Worm (Caenorhabditis elegans): ENCODE data around the gene C13B9.2.
A peak's percentile ranks its signal among the peaks of the same experiment; 100 is the strongest.

The C13B9.2 gene

DNA sequence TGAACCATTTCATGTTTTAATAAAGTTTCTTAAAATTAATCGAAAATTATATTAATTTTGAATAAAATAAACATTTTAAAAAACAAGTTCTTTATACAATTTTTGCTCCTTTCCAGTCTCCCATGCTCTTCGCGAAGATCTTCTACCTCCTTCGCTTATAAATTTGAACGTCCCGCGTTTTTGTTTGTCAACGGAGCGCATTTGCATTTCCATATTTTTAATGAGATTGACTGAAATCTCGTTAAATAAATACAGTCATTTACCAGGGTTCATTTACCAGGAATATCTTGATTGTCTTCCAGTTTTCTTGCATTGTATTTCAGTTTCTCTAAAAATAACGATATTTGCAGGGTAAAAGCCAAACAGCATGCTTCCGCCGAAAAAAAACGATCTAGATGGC is 5.0 kb upstream of the C13B9.2 start, which contains the start of gene cmtr-2 (continued):
- TF ChIP-seq fos-1 (tag; optimal IDR thresholded peaks at IDR 0.05) (no peak), jun-1 (tag; optimal IDR thresholded peaks at IDR 0.05) (no peak), fkh-8 (tag; optimal IDR thresholded peaks at IDR 0.05) (no peak), zip-4 (GFP tag; optimal IDR thresholded peaks at IDR 0.05) (no peak), elt-3 (tag; optimal IDR thresholded peaks at IDR 0.05) (peak in 1 of 6 experiments; percentile 14), lir-3 (tag; optimal IDR thresholded peaks at IDR 0.05; ENCODE audit: poor library complexity) (no peak), C04F5.9 (tag; optimal IDR thresholded peaks at IDR 0.05) (no peak), swsn-7 (tag; optimal IDR thresholded peaks at IDR 0.05) (peak; percentile 40), xbp-1 (tag; optimal IDR thresholded peaks at IDR 0.05) (peak; percentile 39), elt-2 (tag; optimal IDR thresholded peaks at IDR 0.05) (no peak), ces-1 (GFP tag; optimal IDR thresholded peaks at IDR 0.05) (no peak), rnt-1 (tag; optimal IDR thresholded peaks at IDR 0.05) (peak; percentile 61), ztf-4 (tag; optimal IDR thresholded peaks at IDR 0.05) (no peak), efl-1 (optimal IDR thresholded peaks at IDR 0.05) (peak; percentile 95 to 98), efl-1 (GFP tag; optimal IDR thresholded peaks at IDR 0.05 in 1 of 2) (peak; percentile 96 to 100), nhr-237 (tag; optimal IDR thresholded peaks at IDR 0.05) (no peak), egl-27 (tag; optimal IDR thresholded peaks at IDR 0.05) (no peak), nhr-85 (tag) (no peak), F16B12.6 (tag; optimal IDR thresholded peaks at IDR 0.05) (peak; percentile 3), lin-15B (tag; optimal IDR thresholded peaks at IDR 0.05) (peak; percentile 40), nhr-47 (tag; optimal IDR thresholded peaks at IDR 0.05) (peak; percentile 63), Y116A8C.19 (tag; optimal IDR thresholded peaks at IDR 0.05; ENCODE audit: borderline replicate concordance) (no peak), nhr-90 (tag; optimal IDR thresholded peaks at IDR 0.05; ENCODE audit: poor library complexity) (peak; percentile 55), pag-3 (tag; optimal IDR thresholded peaks at IDR 0.05; ENCODE audit: borderline replicate concordance, insufficient read depth) (no peak), mep-1 (tag; optimal IDR thresholded peaks at IDR 0.05) (peak; percentile 66), irx-1 (tag; optimal IDR thresholded peaks at IDR 0.05) (peak; percentile 4), snu-23 (GFP tag; optimal IDR thresholded peaks at IDR 0.05) (peak; percentile 41), nhr-20 (tag; optimal IDR thresholded peaks at IDR 0.05) (peak; percentile 33), lin-35 (GFP tag; optimal IDR thresholded peaks at IDR 0.05) (peak; percentile 92 to 97), ceh-82 (tag; optimal IDR thresholded peaks at IDR 0.05) (peak; percentile 6 to 22 (median 16))

DNA sequence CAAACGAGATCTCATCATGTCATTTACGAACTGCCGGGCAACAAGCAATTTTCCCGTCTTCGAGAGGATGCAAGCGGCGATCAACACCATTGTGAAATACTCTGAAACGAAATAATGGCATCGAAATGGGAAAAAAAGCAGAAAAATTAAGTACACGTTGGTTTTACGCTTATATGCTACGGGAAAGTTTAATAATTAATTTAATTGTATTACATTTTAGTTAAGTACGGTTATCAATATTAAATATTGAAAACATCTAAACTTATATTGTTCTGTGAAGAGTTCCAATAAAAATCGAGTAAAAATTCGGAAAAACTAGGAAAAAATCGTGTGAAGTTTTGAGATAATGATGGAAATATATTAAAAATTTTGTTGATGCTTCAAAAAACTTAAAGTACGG is 4.8 kb downstream of the C13B9.2 start, which contains the start of gene copd-1:
Gene copd-1 (minus strand): TSS at position 101 of the 400 bp plus-strand sequence.
- TF ChIP-seq nhr-237 (tag; optimal IDR thresholded peaks at IDR 0.05) = no peak
- TF ChIP-seq zag-1 (tag; optimal IDR thresholded peaks at IDR 0.05) = no peak
- TF ChIP-seq mab-9 (GFP tag; IDR thresholded peaks at IDR 0.05) = no peak
- TF ChIP-seq snpc-4 (tag; optimal IDR thresholded peaks at IDR 0.05) = no peak
- no peak for TF ChIP-seq F16B12.6 (tag; optimal IDR thresholded peaks at IDR 0.05)
- TF ChIP-seq hpl-2 (GFP tag; optimal IDR thresholded peaks at IDR 0.05) = no peak
- no peak for TF ChIP-seq fkh-8 (tag; optimal IDR thresholded peaks at IDR 0.05)
- no peak for TF ChIP-seq nhr-77 (tag; optimal IDR thresholded peaks at IDR 0.05)
- TF ChIP-seq aha-1 (tag; optimal IDR thresholded peaks at IDR 0.05) = no peak
- no peak for TF ChIP-seq hlh-17 (GFP tag; optimal IDR thresholded peaks at IDR 0.05; ENCODE audit: borderline replicate concordance)
- no peak for TF ChIP-seq Y116A8C.19 (tag; optimal IDR thresholded peaks at IDR 0.05; ENCODE audit: borderline replicate concordance)
- TF ChIP-seq unc-62 (GFP tag; optimal IDR thresholded peaks at IDR 0.05) = no peak
- no peak for TF ChIP-seq ets-5 (GFP tag; IDR thresholded peaks at IDR 0.05)
- no peak for TF ChIP-seq alr-1 (tag; optimal IDR thresholded peaks at IDR 0.05; ENCODE audit: borderline replicate concordance)

DNA sequence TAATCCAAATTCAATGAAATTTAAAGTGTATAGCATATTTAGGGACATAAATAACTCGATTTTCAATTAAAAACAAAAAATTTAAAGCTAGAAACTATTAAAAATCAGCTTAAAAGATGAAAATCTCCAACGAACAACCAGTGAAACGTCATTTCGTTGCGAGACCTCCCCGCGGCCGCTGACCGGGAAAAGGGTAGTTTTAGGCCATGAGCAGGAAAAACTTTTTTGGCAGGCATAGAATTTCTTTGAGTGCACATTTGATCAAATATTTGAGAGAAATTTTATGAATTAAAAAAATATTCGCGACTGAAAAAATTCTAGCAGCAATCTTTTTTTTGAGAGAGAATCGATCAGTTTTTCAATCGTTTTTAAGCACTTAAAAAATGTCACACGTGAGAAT is 5.3 kb downstream of the C13B9.2 start:
- TF ChIP-seq nhr-85 (tag) (peak; percentile 70), lsy-2 (tag; optimal IDR thresholded peaks at IDR 0.05) (peak; percentile 39 to 73), aly-2 (tag; optimal IDR thresholded peaks at IDR 0.05) (no peak), swsn-7 (tag; optimal IDR thresholded peaks at IDR 0.05) (peak; percentile 23), lir-3 (tag; optimal IDR thresholded peaks at IDR 0.05; ENCODE audit: poor library complexity) (peak; percentile 56), elt-2 (tag; optimal IDR thresholded peaks at IDR 0.05) (no peak), nhr-84 (tag; optimal IDR thresholded peaks at IDR 0.05) (no peak), snpc-4 (tag; optimal IDR thresholded peaks at IDR 0.05) (no peak), unc-98 (GFP tag; IDR thresholded peaks at IDR 0.05) (no peak), nhr-47 (tag; optimal IDR thresholded peaks at IDR 0.05) (peak; percentile 44), C16A3.4 (tag; optimal IDR thresholded peaks at IDR 0.05) (peak; percentile 34), skn-1 (tag; optimal IDR thresholded peaks at IDR 0.05) (peak; percentile 51), hlh-4 (tag; optimal IDR thresholded peaks at IDR 0.05) (no peak), ceh-88 (GFP tag; IDR thresholded peaks at IDR 0.05) (no peak), lin-15B (tag; optimal IDR thresholded peaks at IDR 0.05) (peak; percentile 55), aha-1 (tag; optimal IDR thresholded peaks at IDR 0.05) (no peak), ama-1 (optimal IDR thresholded peaks at IDR 0.05) (no peak), elt-3 (tag; optimal IDR thresholded peaks at IDR 0.05) (peak in 1 of 6 experiments; percentile 2), pqm-1 (tag; optimal IDR thresholded peaks at IDR 0.05) (no peak), ets-5 (GFP tag; IDR thresholded peaks at IDR 0.05) (no peak)
